Worm (Caenorhabditis elegans) whole organism, L4 larva: ENCODE results near the gene ugt-60.

Experiments
- F10B5.3 ChIP-seq: sonication (generic microtip); optimal IDR thresholded peaks from 2 replicates; lab custom pipeline; 2016; ENCODE audit warnings: mild to moderate bottlenecking, missing genetic modification characterization, missing compliant biosample characterization
- T26A8.4 ChIP-seq: fragments of 200-800 bp; sonication (Bioruptor generic); IDR thresholded peaks from 2 replicates; pipeline ENCODE4 v1.3.6; 2022; ENCODE audit warnings: missing genetic modification characterization, missing compliant biosample characterization
- Y5F2A.4 ChIP-seq: fragments of 200-800 bp; sonication (Bioruptor generic); optimal IDR thresholded peaks from 2 replicates; lab custom pipeline; 2018; ENCODE audit warnings: mild to moderate bottlenecking, missing genetic modification characterization, missing compliant biosample characterization
- Y75B8A.6 ChIP-seq: fragments of 200-800 bp; sonication (Bioruptor generic); IDR thresholded peaks from 2 replicates; pipeline ENCODE4 v1.3.6; 2022; ENCODE audit warnings: missing genetic modification reagents, missing genetic modification characterization, missing compliant biosample characterization
- arid-1 ChIP-seq: fragments of 200-800 bp; sonication (Bioruptor generic); conservative IDR thresholded peaks from 2 replicates; pipeline ENCODE4 v1.3.6; 2022; ENCODE audit warnings: missing genetic modification reagents, missing genetic modification characterization, missing compliant biosample characterization
- attf-4 ChIP-seq: sonication (generic microtip); optimal IDR thresholded peaks from 3 replicates; lab custom pipeline; 2017; ENCODE audit warnings: missing biosample characterization, missing genetic modification characterization
- ceh-82 ChIP-seq: sonication (generic microtip); optimal IDR thresholded peaks from 2 replicates; lab custom pipeline; 2017; ENCODE audit warnings: missing biosample characterization, missing genetic modification characterization
- ces-1 ChIP-seq: fragments of 150-350 bp; sonication (generic microtip); optimal IDR thresholded peaks from 4 replicates; lab custom pipeline; 2014; ENCODE audit warnings: missing biosample characterization, missing genetic modification reagents, missing genetic modification characterization
- cey-2 ChIP-seq: sonication (generic microtip); optimal IDR thresholded peaks from 3 replicates; lab custom pipeline; 2017; ENCODE audit warnings: missing genetic modification characterization, mild to moderate bottlenecking, missing compliant biosample characterization, antibody characterized with exemption, borderline replicate concordance; ENCODE audit not compliant: insufficient read depth
- daf-12 ChIP-seq: fragments of 150-350 bp; optimal IDR thresholded peaks from 2 replicates; lab custom pipeline; 2014; ENCODE audit warnings: missing biosample characterization, missing genetic modification reagents, missing genetic modification characterization
- daf-16 ChIP-seq, 3 experiments: sonication (generic microtip); optimal IDR thresholded peaks; 2 replicates each; lab custom pipeline; 2016 to 2017; ENCODE audit warnings: missing genetic modification characterization in 3 of 3, missing genetic modification reagents in 3 of 3, mild to moderate bottlenecking in 2 of 3, missing compliant biosample characterization in 2 of 3, missing biosample characterization in 1 of 3, moderate library complexity in 1 of 3
- daf-8 ChIP-seq: fragments of 200-800 bp; sonication (Bioruptor generic); IDR thresholded peaks from 2 replicates; pipeline ENCODE4 v1.3.6; 2022; ENCODE audit warnings: missing genetic modification characterization, missing compliant biosample characterization
- dmd-6 ChIP-seq: fragments of 200-800 bp; sonication (Bioruptor generic); IDR thresholded peaks from 2 replicates; pipeline ENCODE4 v1.3.6; 2022; ENCODE audit warnings: missing genetic modification reagents, missing genetic modification characterization, missing compliant biosample characterization
- dmd-9 ChIP-seq: fragments of 200-800 bp; sonication (Bioruptor generic); IDR thresholded peaks from 2 replicates; pipeline ENCODE4 v1.3.6; 2022; ENCODE audit warnings: missing genetic modification reagents, missing genetic modification characterization, missing compliant biosample characterization
- dve-1 ChIP-seq: sonication (generic microtip); optimal IDR thresholded peaks from 2 replicates; lab custom pipeline; 2017; ENCODE audit warnings: antibody characterized with exemption, mild to moderate bottlenecking, missing genetic modification characterization, missing compliant biosample characterization; ENCODE audit not compliant: insufficient read depth
- fos-1 ChIP-seq: fragments of 150-350 bp; optimal IDR thresholded peaks from 2 replicates; lab custom pipeline; 2014; ENCODE audit warnings: missing biosample characterization, missing genetic modification characterization
- hlh-11 ChIP-seq: fragments of 200-800 bp; sonication (Bioruptor generic); optimal IDR thresholded peaks from 2 replicates; lab custom pipeline; 2018; ENCODE audit warnings: mild to moderate bottlenecking, missing genetic modification characterization, missing compliant biosample characterization
- hlh-30 ChIP-seq: sonication (generic microtip); optimal IDR thresholded peaks from 2 replicates; lab custom pipeline; 2017; ENCODE audit warnings: antibody characterized with exemption, mild to moderate bottlenecking, missing genetic modification characterization, missing compliant biosample characterization; ENCODE audit not compliant: insufficient read depth
- hmg-1.1 ChIP-seq: fragments of 200-800 bp; sonication (Bioruptor generic); IDR thresholded peaks from 2 replicates; pipeline ENCODE4 v1.3.6; 2022; ENCODE audit warnings: missing genetic modification reagents, missing genetic modification characterization, missing compliant biosample characterization
- lim-7 ChIP-seq: fragments of 200-800 bp; sonication (Bioruptor generic); IDR thresholded peaks from 2 replicates; pipeline ENCODE4 v1.3.6; 2022; ENCODE audit warnings: missing genetic modification characterization, missing compliant biosample characterization
- lin-13 ChIP-seq: fragments of 150-350 bp; optimal IDR thresholded peaks from 2 replicates; lab custom pipeline; 2014; ENCODE audit warnings: missing biosample characterization, missing genetic modification reagents, missing genetic modification characterization
- lin-29 ChIP-seq: fragments of 200-800 bp; sonication (Bioruptor generic); IDR thresholded peaks from 2 replicates; pipeline ENCODE4 v1.3.6; 2022; ENCODE audit warnings: missing genetic modification reagents, missing genetic modification characterization, missing compliant biosample characterization
- lir-3 ChIP-seq: sonication (generic microtip); optimal IDR thresholded peaks from 2 replicates; lab custom pipeline; 2016; ENCODE audit warnings: mild to moderate bottlenecking, missing genetic modification characterization, missing compliant biosample characterization
- madf-5 ChIP-seq, 2 experiments: fragments of 200-800 bp; sonication (Bioruptor generic); IDR thresholded peaks; 2 replicates each; pipeline ENCODE4 v1.3.6; 2022; ENCODE audit warnings: missing compliant biosample characterization in 2 of 2, missing genetic modification characterization in 2 of 2
- mes-2 ChIP-seq: sonication (generic microtip); optimal IDR thresholded peaks from 2 replicates; lab custom pipeline; 2016; ENCODE audit warnings: missing genotype, mild to moderate bottlenecking, missing genetic modification characterization, missing compliant biosample characterization; ENCODE audit not compliant: poor library complexity, severe bottlenecking
- mxl-3 ChIP-seq: fragments of 200-800 bp; sonication (Bioruptor generic); optimal IDR thresholded peaks from 2 replicates; lab custom pipeline; 2018; ENCODE audit warnings: mild to moderate bottlenecking, missing genetic modification characterization, missing compliant biosample characterization
- nhr-10 ChIP-seq: fragments of 150-350 bp; optimal IDR thresholded peaks from 2 replicates; lab custom pipeline; 2014; ENCODE audit warnings: missing biosample characterization, missing genetic modification characterization
- nhr-102 ChIP-seq: sonication (generic microtip); optimal IDR thresholded peaks from 2 replicates; lab custom pipeline; 2016; ENCODE audit warnings: mild to moderate bottlenecking, missing genetic modification characterization, moderate library complexity, missing compliant biosample characterization
- nhr-11 ChIP-seq: fragments of 150-350 bp; optimal IDR thresholded peaks from 2 replicates; lab custom pipeline; 2014; ENCODE audit warnings: missing biosample characterization, missing genetic modification characterization
- nhr-28 ChIP-seq: fragments of 150-350 bp; optimal IDR thresholded peaks from 2 replicates; lab custom pipeline; 2014; ENCODE audit warnings: missing biosample characterization, missing genetic modification characterization
- nhr-41 ChIP-seq: fragments of 200-800 bp; sonication (Bioruptor generic); IDR thresholded peaks from 2 replicates; pipeline ENCODE4 v1.3.6; 2022; ENCODE audit warnings: missing genetic modification reagents, missing genetic modification characterization, missing compliant biosample characterization
- nhr-42 ChIP-seq: fragments of 200-800 bp; sonication (Bioruptor generic); IDR thresholded peaks from 2 replicates; pipeline ENCODE4 v1.3.6; 2022; ENCODE audit warnings: missing genetic modification characterization, missing compliant biosample characterization
- nhr-48 ChIP-seq: sonication (generic microtip); optimal IDR thresholded peaks from 2 replicates; lab custom pipeline; 2016; ENCODE audit warnings: mild to moderate bottlenecking, missing genetic modification characterization, missing compliant biosample characterization
- nhr-6 ChIP-seq: fragments of 150-350 bp; optimal IDR thresholded peaks from 2 replicates; lab custom pipeline; 2014; ENCODE audit warnings: missing biosample characterization, missing genetic modification characterization
- pha-4 ChIP-seq, 2 experiments: fragments of 150-350 bp in 1 of 2; fragments of 200-800 bp in 1 of 2; sonication (Bioruptor generic) in 1 of 2; IDR thresholded peaks in 1 of 2; optimal IDR thresholded peaks in 1 of 2; 2 replicates each; pipeline versions ENCODE4 v1.3.6 to Lab custom; 2014 to 2022; ENCODE audit warnings: missing genetic modification characterization in 2 of 2, missing genetic modification reagents in 2 of 2, missing biosample characterization in 1 of 2, missing compliant biosample characterization in 1 of 2
- php-3 ChIP-seq: fragments of 200-800 bp; sonication (Bioruptor generic); IDR thresholded peaks from 2 replicates; pipeline ENCODE4 v1.3.6; 2022; ENCODE audit warnings: missing genetic modification reagents, missing genetic modification characterization, missing compliant biosample characterization
- rbr-2 ChIP-seq: sonication (generic microtip); optimal IDR thresholded peaks from 2 replicates; lab custom pipeline; 2016; ENCODE audit warnings: missing genotype, missing genetic modification characterization, missing compliant biosample characterization
- spr-1 ChIP-seq: sonication (generic microtip); optimal IDR thresholded peaks from 2 replicates; lab custom pipeline; 2016; ENCODE audit warnings: mild to moderate bottlenecking, missing genetic modification characterization, missing compliant biosample characterization
- spr-3 ChIP-seq: fragments of 200-800 bp; sonication (Bioruptor generic); optimal IDR thresholded peaks from 2 replicates; lab custom pipeline; 2018; ENCODE audit warnings: mild to moderate bottlenecking, missing genetic modification characterization, missing compliant biosample characterization
- unc-39 ChIP-seq: sonication (generic microtip); optimal IDR thresholded peaks from 2 replicates; lab custom pipeline; 2017; ENCODE audit warnings: missing biosample characterization, missing genetic modification characterization
- unc-62 ChIP-seq, 3 experiments: fragments of 150-350 bp in 1 of 3; sonication (generic microtip); optimal IDR thresholded peaks in 2 of 3; peaks in 1 of 3; 1 replicate in 1 of 3; 2 replicates in 2 of 3; lab custom pipeline; 2014 to 2017; ENCODE audit warnings: missing biosample characterization in 3 of 3, missing genetic modification characterization in 3 of 3, missing genetic modification reagents in 3 of 3, missing genotype in 1 of 3
- vab-7 ChIP-seq: fragments of 200-800 bp; sonication (Bioruptor generic); IDR thresholded peaks from 2 replicates; pipeline ENCODE4 v1.3.6; 2022; ENCODE audit warnings: missing genetic modification reagents, missing genetic modification characterization, missing compliant biosample characterization
- zag-1 ChIP-seq: fragments of 150-350 bp; optimal IDR thresholded peaks from 2 replicates; lab custom pipeline; 2014; ENCODE audit warnings: missing biosample characterization, missing genetic modification characterization
- zfp-3 ChIP-seq: fragments of 200-800 bp; sonication (Bioruptor generic); conservative IDR thresholded peaks from 2 replicates; pipeline ENCODE4 v1.3.6; 2022; ENCODE audit warnings: missing genetic modification reagents, missing genetic modification characterization, missing compliant biosample characterization
- zip-11 ChIP-seq: fragments of 200-800 bp; sonication (Bioruptor generic); IDR thresholded peaks from 2 replicates; pipeline ENCODE4 v1.3.6; 2022; ENCODE audit warnings: missing genetic modification characterization, missing compliant biosample characterization

The ugt-60 gene

ce11 chrIII:9666239-9666638 lies 12.6 kb downstream of the ugt-60 start:
- TF ChIP-seq daf-12 (tag; lab: Kevin White, UChicago) (no peak), hlh-11 (tag; lab: Kevin White, UChicago) (peak; percentile 17), nhr-6 (peak; percentile 55), daf-16 (GFP tag; optimal IDR thresholded peaks at IDR 0.05; lab: Kevin White, UChicago) (no peak), daf-16 (tag; optimal IDR thresholded peaks at IDR 0.05; lab: Kevin White, UChicago) (peak; percentile 59), mes-2 (peak; percentile 35), dve-1 (tag; lab: Kevin White, UChicago) (peak; percentile 10), lin-13 (GFP tag; lab: Kevin White, UChicago) (no peak), ces-1 (GFP tag; lab: Kevin White, UChicago) (no peak), arid-1 (GFP tag; lab: Robert Waterston, UW) (0 out of 2 replicates have a peak, but pooled peaks have one; percentile 11), nhr-42 (GFP tag; lab: Robert Waterston, UW) (0 out of 2 replicates have a peak, but pooled peaks have one; percentile 47), dmd-6 (GFP tag; lab: Robert Waterston, UW) (peak; percentile 53), lir-3 (no peak), hlh-30 (peak; percentile 81)

ce11 chrIII:9665490-9666179 lies 13.2 kb downstream of the ugt-60 start:
- TF ChIP-seq hmg-1.1 (GFP tag; lab: Robert Waterston, UW) (peak; percentile 59; the same call in 1 of the 2 replicates), nhr-41 (GFP tag; lab: Robert Waterston, UW) (no peak), ceh-82 (tag; lab: Kevin White, UChicago) (no peak), vab-7 (GFP tag; lab: Robert Waterston, UW) (no peak), zfp-3 (GFP tag; lab: Robert Waterston, UW) (no peak), spr-1 (no peak), attf-4 (tag; lab: Kevin White, UChicago) (no peak), Y75B8A.6 (GFP tag; lab: Robert Waterston, UW) (no peak), daf-16 (GFP tag; optimal IDR thresholded peaks at IDR 0.05; lab: Kevin White, UChicago) (no peak), daf-16 (tag; optimal IDR thresholded peaks at IDR 0.05; lab: Kevin White, UChicago) (peak; percentile 66), pha-4 (GFP tag; IDR thresholded peaks at IDR 0.05; lab: Robert Waterston, UW) (peak; percentile 55; the same call in 1 of the 2 replicates), pha-4 (tag; optimal IDR thresholded peaks at IDR 0.05; lab: Kevin White, UChicago) (no peak), lin-29 (GFP tag; lab: Robert Waterston, UW) (no peak), rbr-2 (tag; lab: Kevin White, UChicago) (peak; percentile 18), mxl-3 (GFP tag; lab: Kevin White, UChicago) (peak; percentile 49), nhr-28 (tag; lab: Kevin White, UChicago) (peak; percentile 46), unc-62 (GFP tag; optimal IDR thresholded peaks at IDR 0.05 in 1 of 2; lab: Kevin White, UChicago) (peak in 1 of 2 experiments; percentile 98), unc-62 (tag; optimal IDR thresholded peaks at IDR 0.05; lab: Kevin White, UChicago) (no peak), nhr-102 (tag; lab: Kevin White, UChicago) (no peak), spr-3 (GFP tag; lab: Kevin White, UChicago) (no peak), mes-2 (no peak), nhr-6 (no peak), zip-11 (GFP tag; lab: Robert Waterston, UW) (no peak), lim-7 (no peak), nhr-48 (tag; lab: Kevin White, UChicago) (no peak), F10B5.3 (tag; lab: Kevin White, UChicago) (no peak), daf-8 (GFP tag; lab: Robert Waterston, UW) (no peak), arid-1 (GFP tag; lab: Robert Waterston, UW) (0 out of 2 replicates have a peak, but pooled peaks have one; percentile 34), cey-2 (no peak), madf-5 (GFP tag; IDR thresholded peaks at IDR 0.05; lab: Robert Waterston, UW) (no peak), fos-1 (tag; lab: Kevin White, UChicago) (no peak), unc-39 (tag; lab: Kevin White, UChicago) (no peak), nhr-10 (tag; lab: Kevin White, UChicago) (no peak), hlh-30 (peak; percentile 17), zag-1 (tag; lab: Kevin White, UChicago) (no peak), dmd-9 (GFP tag; lab: Robert Waterston, UW) (no peak), nhr-42 (GFP tag; lab: Robert Waterston, UW) (no peak), Y5F2A.4 (no peak), php-3 (peak; percentile 61), T26A8.4 (GFP tag; lab: Robert Waterston, UW) (no peak), nhr-11 (tag; lab: Kevin White, UChicago) (no peak)
